Worm (Caenorhabditis elegans): ENCODE results near the gene srg-69.
A peak's percentile ranks its signal among the peaks of the same experiment; 100 is the strongest.

srg-69 gene

ce11 chrII:5377467-5378238 is 22.2 kb downstream of the srg-69 start, which contains the start of gene prdx-2:
prdx-2 (plus strand) TSS chrII:5378195.
- TF ChIP-seq ceh-22 (tag; optimal IDR thresholded peaks at IDR 0.05) (no peak), hlh-6 (tag; optimal IDR thresholded peaks at IDR 0.05) (no peak), sox-4 (tag; optimal IDR thresholded peaks at IDR 0.05) (no peak), unc-3 (GFP tag; conservative IDR thresholded peaks at IDR 0.05) (no peak), unc-3 (tag; optimal IDR thresholded peaks at IDR 0.05) (no peak), fkh-10 (GFP tag; optimal IDR thresholded peaks at IDR 0.05) (no peak), ceh-34 (tag; optimal IDR thresholded peaks at IDR 0.05) (no peak), T23F11.4 (GFP tag; optimal IDR thresholded peaks at IDR 0.05) (no peak), ref-2 (tag; optimal IDR thresholded peaks at IDR 0.05) (no peak), C08G9.2 (tag; optimal IDR thresholded peaks at IDR 0.05) (no peak), dmd-4 (tag; optimal IDR thresholded peaks at IDR 0.05; ENCODE audit: borderline replicate concordance) (no peak), ceh-31 (tag; optimal IDR thresholded peaks at IDR 0.05) (no peak)

DNA sequence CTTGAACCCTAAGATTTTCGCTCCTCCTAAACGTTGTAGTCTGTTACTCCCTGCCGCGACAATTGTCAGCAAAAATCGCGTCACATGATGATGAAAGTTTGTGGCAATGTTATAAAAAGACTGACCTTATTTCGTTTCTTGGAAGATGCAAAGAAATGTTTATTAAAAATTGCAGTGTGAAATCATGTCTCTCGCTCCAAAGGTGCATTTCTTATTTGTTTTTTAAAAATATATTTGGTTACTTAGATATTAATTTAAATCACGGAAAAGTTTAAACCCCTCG is 22.7 kb downstream of the srg-69 start:
- TF ChIP-seq ets-4 (tag; optimal IDR thresholded peaks at IDR 0.05) (no peak), sox-4 (tag; optimal IDR thresholded peaks at IDR 0.05) (no peak), elt-2 (tag; optimal IDR thresholded peaks at IDR 0.05) (no peak)

DNA sequence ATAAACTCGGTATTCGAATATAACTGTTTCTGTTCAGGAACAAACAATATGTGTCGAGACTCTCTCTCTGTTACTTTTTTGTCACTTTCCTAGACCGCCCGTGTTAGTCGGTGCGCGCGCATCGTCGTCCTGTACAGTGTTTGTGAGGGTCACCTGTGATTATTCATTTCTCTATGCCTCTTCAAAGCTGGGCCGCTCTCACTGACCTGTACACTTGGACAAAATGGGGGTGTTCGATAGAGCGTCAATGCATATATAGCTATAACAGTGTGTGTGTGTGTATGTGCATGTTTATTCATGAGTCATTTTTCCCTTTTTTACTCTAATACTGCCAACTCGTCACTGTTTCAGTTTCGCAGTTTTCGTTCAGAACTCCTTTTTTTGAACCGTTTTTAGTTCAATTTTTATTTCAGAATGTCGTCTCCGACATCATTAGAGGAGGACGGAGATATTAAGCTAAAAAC is 24.2 kb downstream of the srg-69 start, which contains the start of gene pkc-3:
Gene pkc-3 (plus strand): TSS at position 414 of the 464 bp plus-strand sequence.
- no peak for TF ChIP-seq odd-2 (tag; optimal IDR thresholded peaks at IDR 0.05)
- no peak for TF ChIP-seq pha-2 (tag; optimal IDR thresholded peaks at IDR 0.05)
- no peak for TF ChIP-seq dmd-4 (tag; optimal IDR thresholded peaks at IDR 0.05; ENCODE audit: borderline replicate concordance)
- TF ChIP-seq ref-2 (tag; optimal IDR thresholded peaks at IDR 0.05): no peak
- no peak for TF ChIP-seq zip-5 (tag; optimal IDR thresholded peaks at IDR 0.05)
- TF ChIP-seq Y22D7AL.16 (tag; optimal IDR thresholded peaks at IDR 0.05): no peak
- TF ChIP-seq tbx-2 (tag; optimal IDR thresholded peaks at IDR 0.05): peak; percentile 14
- no peak for TF ChIP-seq ceh-6 (GFP tag; optimal IDR thresholded peaks at IDR 0.05)
- no peak for TF ChIP-seq hlh-8 (tag; optimal IDR thresholded peaks at IDR 0.05)
- peak; percentile 26 for TF ChIP-seq pax-1 (tag; optimal IDR thresholded peaks at IDR 0.05)
- peak; percentile 9 for TF ChIP-seq ceh-2 (tag; optimal IDR thresholded peaks at IDR 0.05)
- TF ChIP-seq ceh-22 (tag; optimal IDR thresholded peaks at IDR 0.05): no peak
- no peak for TF ChIP-seq fax-1 (tag; optimal IDR thresholded peaks at IDR 0.05)
- no peak for TF ChIP-seq ets-4 (tag; optimal IDR thresholded peaks at IDR 0.05)
- TF ChIP-seq F13H6.1 (tag; optimal IDR thresholded peaks at IDR 0.05): no peak
- TF ChIP-seq nfya-1 (tag; optimal IDR thresholded peaks at IDR 0.05): peak; percentile 34
- no peak for TF ChIP-seq lim-6 (tag; optimal IDR thresholded peaks at IDR 0.05)
- no peak for TF ChIP-seq unc-3 (GFP tag; conservative IDR thresholded peaks at IDR 0.05)
- no peak for TF ChIP-seq unc-3 (tag; optimal IDR thresholded peaks at IDR 0.05)
- TF ChIP-seq unc-42 (tag; optimal IDR thresholded peaks at IDR 0.05): no peak
- no peak for TF ChIP-seq npax-4 (tag; optimal IDR thresholded peaks at IDR 0.05)
- no peak for TF ChIP-seq ceh-34 (tag; optimal IDR thresholded peaks at IDR 0.05)
- TF ChIP-seq pat-9 (tag; optimal IDR thresholded peaks at IDR 0.05): no peak
- peak; percentile 2 for TF ChIP-seq hlh-30 (tag; optimal IDR thresholded peaks at IDR 0.05; ENCODE audit: insufficient read depth)
- no peak for TF ChIP-seq lin-11 (tag; optimal IDR thresholded peaks at IDR 0.05)
- no peak for TF ChIP-seq hlh-6 (tag; optimal IDR thresholded peaks at IDR 0.05)
- no peak for TF ChIP-seq nhr-232 (tag; optimal IDR thresholded peaks at IDR 0.05)
- no peak for TF ChIP-seq ceh-19 (GFP tag; optimal IDR thresholded peaks at IDR 0.05)
- no peak for TF ChIP-seq ceh-24 (tag; optimal IDR thresholded peaks at IDR 0.05)
- no peak for TF ChIP-seq gmeb-2 (tag; optimal IDR thresholded peaks at IDR 0.05)
- TF ChIP-seq dve-1 (tag; optimal IDR thresholded peaks at IDR 0.05): peak; percentile 4
- TF ChIP-seq fkh-10 (GFP tag; optimal IDR thresholded peaks at IDR 0.05): no peak
- TF ChIP-seq T23F11.4 (GFP tag; optimal IDR thresholded peaks at IDR 0.05): peak; percentile 26
- no peak for TF ChIP-seq elt-4 (tag; optimal IDR thresholded peaks at IDR 0.05)
- TF ChIP-seq ttx-3 (tag; optimal IDR thresholded peaks at IDR 0.05): no peak
- no peak for TF ChIP-seq sox-4 (tag; optimal IDR thresholded peaks at IDR 0.05)
- TF ChIP-seq K02D7.2 (tag; optimal IDR thresholded peaks at IDR 0.05): no peak
- TF ChIP-seq unc-86 (tag; optimal IDR thresholded peaks at IDR 0.05): no peak
- TF ChIP-seq sdc-2 (tag; optimal IDR thresholded peaks at IDR 0.05): no peak
- TF ChIP-seq pag-3 (tag; optimal IDR thresholded peaks at IDR 0.05; ENCODE audit: borderline replicate concordance): no peak
- TF ChIP-seq ztf-16 (tag; optimal IDR thresholded peaks at IDR 0.05): no peak
- TF ChIP-seq tbx-7 (tag; optimal IDR thresholded peaks at IDR 0.05): no peak
- no peak for TF ChIP-seq ceh-31 (tag; optimal IDR thresholded peaks at IDR 0.05)
- no peak for TF ChIP-seq pha-4 (tag; optimal IDR thresholded peaks at IDR 0.05)

All from whole organism, late embryonic.